Fruit fly (Drosophila melanogaster) S2 (cell line): ENCODE measurements around the gene pkaap.

Experiments used
- CG8478 ChIP-seq: fragments of >200 bp; optimal IDR thresholded peaks from 2 replicates; lab custom pipeline; 2018
- CTCF ChIP-seq, 2 experiments: fragments of >200 bp; optimal IDR thresholded peaks; 2 replicates each; lab custom pipeline; 2018

Gene pkaap

dm6 chr2L:16329102-16329520 is 41.0 kb downstream of the pkaap start, which contains the start of gene mRpL4:
Gene mRpL4, minus strand, starts transcription at chr2L:16329132.
- TF ChIP-seq CG8478 = no peak
- TF ChIP-seq CTCF (optimal IDR thresholded peaks at IDR 0.05; lab: Kevin White, UChicago) = peak in 1 of 2 experiments; percentile 19

- TF ChIP-seq CG8478 (no peak), CTCF (optimal IDR thresholded peaks at IDR 0.05; lab: Kevin White, UChicago) (no peak)
Measured at dm6 chr2L:16329625-16330024, 41.5 kb downstream of the pkaap start, which contains the start of gene CG4440. Gene CG4440, plus strand, starts transcription at chr2L:16329925.

DNA sequence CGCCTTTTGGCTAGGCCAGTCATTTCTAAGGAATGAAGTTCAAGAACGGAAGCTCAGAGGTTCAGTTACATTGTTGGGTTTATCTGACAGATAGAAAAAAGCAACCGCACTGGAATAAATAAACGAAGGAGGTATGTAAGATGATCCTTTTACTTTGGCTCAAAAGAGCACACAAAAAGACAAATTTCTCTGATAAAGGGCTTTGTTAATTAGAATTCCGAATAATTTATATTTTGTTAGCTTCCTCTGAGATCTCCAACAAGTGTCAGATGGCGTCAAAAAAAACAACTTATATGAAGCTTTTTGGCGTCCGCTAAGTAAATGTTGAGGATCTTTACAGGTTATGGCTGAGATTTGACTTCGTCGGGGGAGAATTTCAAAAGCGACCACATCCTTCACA is 49.7 kb downstream of the pkaap start, which contains the start of gene CG31817:
Gene CG31817 (minus strand): TSS at position 101 of the 400 bp plus-strand sequence.
- TF ChIP-seq CTCF (optimal IDR thresholded peaks at IDR 0.05; lab: Kevin White, UChicago) (no peak), CG8478 (no peak)

- no peak for TF ChIP-seq CTCF (optimal IDR thresholded peaks at IDR 0.05; lab: Kevin White, UChicago)
- no peak for TF ChIP-seq CG8478
Measured at dm6 chr2L:16340268-16340667, 52.2 kb downstream of the pkaap start, which contains the start of gene CG42266. Gene CG42266, minus strand, starts transcription at chr2L:16340368.
